Fruit fly (Drosophila melanogaster): ENCODE results near the gene CG33099.

Gene CG33099

dm6 chr3R:22494523-22495309 lies 35.7 kb downstream of the CG33099 start (continued):
- TF ChIP-seq tio (GFP tag; optimal IDR thresholded peaks at IDR 0.05) (no peak), Hsf (GFP tag; optimal IDR thresholded peaks at IDR 0.05) (peak; percentile 23), NC2β (GFP tag; optimal IDR thresholded peaks at IDR 0.05) (no peak), CG14441 (GFP tag; IDR thresholded peaks at IDR 0.05) (no peak), Hr51 (GFP tag; optimal IDR thresholded peaks at IDR 0.05) (peak in 1 of 2 experiments; percentile 21), Camta (GFP tag; optimal IDR thresholded peaks at IDR 0.05) (no peak), zen2 (GFP tag; IDR thresholded peaks at IDR 0.05; ENCODE audit: partially characterized antibody) (no peak), CG3281 (GFP tag; optimal IDR thresholded peaks at IDR 0.05) (peak; percentile 8), D (optimal IDR thresholded peaks at IDR 0.05) (no peak), D (GFP tag; optimal IDR thresholded peaks at IDR 0.05) (peak; percentile 44), CG11398 (GFP tag; optimal IDR thresholded peaks at IDR 0.05) (no peak), CG4820 (GFP tag; optimal IDR thresholded peaks at IDR 0.05) (peak; percentile 33), CG17912 (GFP tag; optimal IDR thresholded peaks at IDR 0.05) (no peak), CG18011 (GFP tag; optimal IDR thresholded peaks at IDR 0.05) (no peak), Med (GFP tag) (peak; percentile 79), CG9215 (GFP tag; IDR thresholded peaks at IDR 0.05) (peak; percentile 7; the same call in 1 of the 2 replicates), Rfx (GFP tag; IDR thresholded peaks at IDR 0.05) (peak; percentile 51; the same call in 1 of the 2 replicates), Dip3 (GFP tag; optimal IDR thresholded peaks at IDR 0.05) (no peak), nerfin-2 (GFP tag; IDR thresholded peaks at IDR 0.05; ENCODE audit: partially characterized antibody) (no peak), wor (GFP tag; IDR thresholded peaks at IDR 0.05) (no peak), CG8478 (optimal IDR thresholded peaks at IDR 0.05) (peak; percentile 45), pho (GFP tag; optimal IDR thresholded peaks at IDR 0.05) (no peak), CG32532 (GFP tag; IDR thresholded peaks at IDR 0.05) (peak; percentile 11; the same call in 1 of the 2 replicates), lbe (GFP tag; optimal IDR thresholded peaks at IDR 0.05) (no peak), zf30C (GFP tag; optimal IDR thresholded peaks at IDR 0.05) (no peak), NfI (GFP tag; optimal IDR thresholded peaks at IDR 0.05) (no peak), twi (tag; optimal IDR thresholded peaks at IDR 0.05) (no peak), danr (GFP tag; IDR thresholded peaks at IDR 0.05) (no peak), CG32767 (GFP tag; IDR thresholded peaks at IDR 0.05) (no peak), gsb-n (tag; optimal IDR thresholded peaks at IDR 0.05) (no peak), Hr39 (optimal IDR thresholded peaks at IDR 0.05) (no peak), CG9797 (GFP tag; optimal IDR thresholded peaks at IDR 0.05) (no peak), chinmo (GFP tag; IDR thresholded peaks at IDR 0.05; ENCODE audit: partially characterized antibody) (0 out of 4 replicates have a peak, but pooled peaks have one; percentile 35), CG10565 (GFP tag; optimal IDR thresholded peaks at IDR 0.05) (no peak), btn (GFP tag; optimal IDR thresholded peaks at IDR 0.05) (no peak), CG8765 (GFP tag; IDR thresholded peaks at IDR 0.05) (no peak), toy (GFP tag; IDR thresholded peaks at IDR 0.05) (no peak), vvl (GFP tag; IDR thresholded peaks at IDR 0.05) (peak; percentile 27; the same call in 1 of the 2 replicates), kay (GFP tag; optimal IDR thresholded peaks at IDR 0.05) (no peak), CG12299 (tag; optimal IDR thresholded peaks at IDR 0.05) (peak; percentile 40), ci (GFP tag; IDR thresholded peaks at IDR 0.05) (no peak), B-H2 (GFP tag; optimal IDR thresholded peaks at IDR 0.05) (no peak), CG7556 (GFP tag; optimal IDR thresholded peaks at IDR 0.05) (peak; percentile 53), CG16779 (GFP tag; IDR thresholded peaks at IDR 0.05) (no peak), CG34224 (GFP tag; IDR thresholded peaks at IDR 0.05; ENCODE audit: partially characterized antibody) (no peak), amos (GFP tag; IDR thresholded peaks at IDR 0.05; ENCODE audit: partially characterized antibody) (no peak), CG6683 (GFP tag; optimal IDR thresholded peaks at IDR 0.05) (peak; percentile 0)

Measured in whole organism, embryonic.